Fruit fly (Drosophila melanogaster): ENCODE data around the gene CG32669.

The CG32669 gene

dm6 chrX:10815511-10816080 lies 29.3 kb downstream of the CG32669 start (continued):
- peak; percentile 27 for TF ChIP-seq sqz (GFP tag; optimal IDR thresholded peaks at IDR 0.05)
- TF ChIP-seq lola (GFP tag; optimal IDR thresholded peaks at IDR 0.05): peak in 1 of 3 experiments; percentile 46
- TF ChIP-seq Hr51 (GFP tag; optimal IDR thresholded peaks at IDR 0.05): peak in 1 of 2 experiments; percentile 49
- TF ChIP-seq CG3163 (GFP tag; optimal IDR thresholded peaks at IDR 0.05): peak; percentile 37
- TF ChIP-seq CG43689 (GFP tag; IDR thresholded peaks at IDR 0.05): no peak
- TF ChIP-seq CG17385 (GFP tag; optimal IDR thresholded peaks at IDR 0.05): peak; percentile 85
- peak; percentile 49 for TF ChIP-seq CG10543 (GFP tag; optimal IDR thresholded peaks at IDR 0.05)
- peak; percentile 84 for TF ChIP-seq Deaf1 (tag; optimal IDR thresholded peaks at IDR 0.05)
- peak; percentile 19 for TF ChIP-seq psq (GFP tag; optimal IDR thresholded peaks at IDR 0.05)
- peak; percentile 16; the same call in 1 of the 2 replicates for TF ChIP-seq E2f2 (GFP tag; IDR thresholded peaks at IDR 0.05)
- TF ChIP-seq Poxn (GFP tag; IDR thresholded peaks at IDR 0.05): no peak
- TF ChIP-seq HmgD (GFP tag; optimal IDR thresholded peaks at IDR 0.05): peak; percentile 33
- 0 out of 2 replicates have a peak, but pooled peaks have one; percentile 16 for TF ChIP-seq tna (GFP tag; IDR thresholded peaks at IDR 0.05; ENCODE audit: partially characterized antibody)
- TF ChIP-seq lilli (GFP tag; optimal IDR thresholded peaks at IDR 0.05): no peak
- TF ChIP-seq CHES-1-like (GFP tag; optimal IDR thresholded peaks at IDR 0.05): peak; percentile 24
- no peak for TF ChIP-seq CG11085 (GFP tag; IDR thresholded peaks at IDR 0.05)
- peak; percentile 15 for TF ChIP-seq kah (GFP tag; optimal IDR thresholded peaks at IDR 0.05)
- TF ChIP-seq Asciz (GFP tag; optimal IDR thresholded peaks at IDR 0.05): peak; percentile 6
- TF ChIP-seq sna (GFP tag; IDR thresholded peaks at IDR 0.05; ENCODE audit: partially characterized antibody): no peak
- peak; percentile 62 for TF ChIP-seq CG34376 (GFP tag; optimal IDR thresholded peaks at IDR 0.05)
- peak; percentile 56 for TF ChIP-seq CG7745 (tag; optimal IDR thresholded peaks at IDR 0.05)
- 0 out of 2 replicates have a peak, but pooled peaks have one; percentile 14 for TF ChIP-seq hbn (GFP tag; IDR thresholded peaks at IDR 0.05; ENCODE audit: partially characterized antibody)
- no peak for TF ChIP-seq sima (GFP tag; optimal IDR thresholded peaks at IDR 0.05)
- peak; percentile 52; the same call in 1 of the 2 replicates for TF ChIP-seq amos (GFP tag; IDR thresholded peaks at IDR 0.05; ENCODE audit: partially characterized antibody)
- peak; percentile 79 for TF ChIP-seq Med (GFP tag)
- TF ChIP-seq so (GFP tag; IDR thresholded peaks at IDR 0.05): peak; percentile 17; the same call in 1 of the 3 replicates
- TF ChIP-seq gro (GFP tag; optimal IDR thresholded peaks at IDR 0.05): peak; percentile 46
- TF ChIP-seq Kr (GFP tag; optimal IDR thresholded peaks at IDR 0.05): no peak
- TF ChIP-seq CG32772 (GFP tag; IDR thresholded peaks at IDR 0.05): 0 out of 2 replicates have a peak, but pooled peaks have one; percentile 22
- no peak for TF ChIP-seq CG16863 (GFP tag; optimal IDR thresholded peaks at IDR 0.05)
- TF ChIP-seq chif (GFP tag; optimal IDR thresholded peaks at IDR 0.05): no peak
- TF ChIP-seq CG13894 (tag; optimal IDR thresholded peaks at IDR 0.05): peak; percentile 27
- no peak for TF ChIP-seq Hr78 (GFP tag; optimal IDR thresholded peaks at IDR 0.05)
- peak in 1 of 3 experiments; percentile 49 for TF ChIP-seq Stat92E (GFP tag; optimal IDR thresholded peaks at IDR 0.05)
- peak; percentile 71 for TF ChIP-seq nerfin-1 (tag; optimal IDR thresholded peaks at IDR 0.05)
- TF ChIP-seq sd (tag; optimal IDR thresholded peaks at IDR 0.05): peak; percentile 98
- peak in 1 of 2 experiments; percentile 70 for TF ChIP-seq tll (GFP tag; optimal IDR thresholded peaks at IDR 0.05)
- TF ChIP-seq CG16815 (GFP tag; optimal IDR thresholded peaks at IDR 0.05): no peak
- peak in 1 of 2 experiments; percentile 65 for TF ChIP-seq Pdp1 (GFP tag; optimal IDR thresholded peaks at IDR 0.05)
- 0 out of 3 replicates have a peak, but pooled peaks have one; percentile 46 for TF ChIP-seq CG6175 (GFP tag; IDR thresholded peaks at IDR 0.05)
- peak; percentile 1 for TF ChIP-seq CG9437 (GFP tag; optimal IDR thresholded peaks at IDR 0.05)
- TF ChIP-seq sr (GFP tag; IDR thresholded peaks at IDR 0.05): no peak
- peak; percentile 6 for TF ChIP-seq zen (tag; optimal IDR thresholded peaks at IDR 0.05)
- 0 out of 3 replicates have a peak, but pooled peaks have one; percentile 6 for TF ChIP-seq gce (GFP tag; IDR thresholded peaks at IDR 0.05)
- peak; percentile 67 for TF ChIP-seq mirr (GFP tag; optimal IDR thresholded peaks at IDR 0.05)
- no peak for TF ChIP-seq CrebB (tag; optimal IDR thresholded peaks at IDR 0.05)
- TF ChIP-seq slbo (GFP tag; IDR thresholded peaks at IDR 0.05): no peak

Data from whole organism, embryonic.